Fruit fly (Drosophila melanogaster) whole organism: ENCODE measurements around the gene LManII.

Source experiments
- CG8478 ChIP-seq: fragments of >200 bp; optimal IDR thresholded peaks from 2 replicates; lab custom pipeline; 2018; ENCODE audit warnings: inconsistent platforms
- Dll ChIP-seq: fragments of >200 bp; optimal IDR thresholded peaks from 2 replicates; lab custom pipeline; 2017
- EcR ChIP-seq, 2 experiments: fragments of >200 bp; optimal IDR thresholded peaks; 2 replicates each; lab custom pipeline; 2017; ENCODE audit warnings: missing biosample characterization in 2 of 2, missing genetic modification characterization in 2 of 2, missing genetic modification reagents in 2 of 2
- pan ChIP-seq: fragments of >200 bp; optimal IDR thresholded peaks from 2 replicates; lab custom pipeline; 2017
- psq ChIP-seq: fragments of >200 bp; optimal IDR thresholded peaks from 2 replicates; lab custom pipeline; 2017
- usp ChIP-seq: fragments of >200 bp; optimal IDR thresholded peaks from 2 replicates; lab custom pipeline; 2017; ENCODE audit warnings: missing biosample characterization, missing genetic modification characterization, mixed read lengths

LManII gene

DNA sequence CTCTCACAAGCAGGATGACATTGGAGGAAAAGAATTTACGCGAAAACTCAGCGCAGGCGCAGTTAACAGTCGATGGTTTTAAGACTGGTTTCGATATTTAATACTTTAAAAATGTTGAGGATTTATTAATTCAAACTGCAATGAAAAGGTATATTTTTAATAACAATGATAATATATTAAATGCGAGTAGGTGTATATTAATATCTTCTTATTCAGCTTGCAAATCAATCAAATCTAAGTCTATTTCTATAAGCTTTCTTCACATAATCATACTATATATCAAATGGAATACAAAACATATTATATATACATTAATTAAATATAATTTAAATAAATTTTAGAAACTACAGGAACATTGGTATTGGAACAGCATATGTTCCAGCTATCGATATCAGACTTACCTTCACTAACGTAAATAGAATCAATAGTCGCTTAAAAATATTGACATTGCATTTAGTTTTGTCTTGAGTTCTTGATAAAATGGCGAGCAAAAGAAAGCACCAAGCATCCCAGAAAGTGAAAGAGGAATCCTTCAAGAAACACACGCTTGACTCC is 21.8 kb upstream of the LManII start, which contains the start of the genes TBC1D16 and holn1:
Gene TBC1D16, minus strand, starts transcription at position 51 of the 555 bp plus-strand sequence.
Gene holn1, plus strand, starts transcription at position 390 of the 555 bp plus-strand sequence.
- TF ChIP-seq usp (GFP tag; lab: Kevin White, UChicago) (no peak), EcR (GFP tag; optimal IDR thresholded peaks at IDR 0.05; lab: Kevin White, UChicago) (no peak)

DNA sequence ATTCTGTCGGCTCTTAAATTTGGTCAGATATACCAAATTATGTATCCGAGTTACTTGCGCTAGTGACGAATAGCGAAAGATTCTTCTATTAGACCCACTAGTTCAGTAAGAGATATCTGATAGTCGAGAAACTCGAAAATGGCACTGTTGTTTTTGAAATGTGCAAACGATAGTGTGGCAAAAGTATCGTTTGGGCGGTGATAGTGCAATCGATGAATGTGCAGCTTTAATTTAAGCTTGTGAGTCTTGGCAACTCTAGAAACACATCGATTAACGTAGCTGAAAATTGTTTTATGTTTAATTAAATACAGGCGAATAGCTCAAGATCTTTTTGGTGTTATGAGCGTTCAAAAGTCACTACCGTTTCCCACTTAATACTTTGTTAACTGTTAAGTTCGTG is 20.1 kb upstream of the LManII start, which contains the start of gene STUB1:
Gene STUB1, plus strand, starts transcription at position 232 of the 400 bp plus-strand sequence.
- TF ChIP-seq Dll (no peak), CG8478 (lab: Kevin White, UChicago) (no peak), pan (no peak), EcR (GFP tag; optimal IDR thresholded peaks at IDR 0.05; lab: Kevin White, UChicago) (no peak), psq (lab: Kevin White, UChicago) (no peak), usp (GFP tag; lab: Kevin White, UChicago) (no peak)

DNA sequence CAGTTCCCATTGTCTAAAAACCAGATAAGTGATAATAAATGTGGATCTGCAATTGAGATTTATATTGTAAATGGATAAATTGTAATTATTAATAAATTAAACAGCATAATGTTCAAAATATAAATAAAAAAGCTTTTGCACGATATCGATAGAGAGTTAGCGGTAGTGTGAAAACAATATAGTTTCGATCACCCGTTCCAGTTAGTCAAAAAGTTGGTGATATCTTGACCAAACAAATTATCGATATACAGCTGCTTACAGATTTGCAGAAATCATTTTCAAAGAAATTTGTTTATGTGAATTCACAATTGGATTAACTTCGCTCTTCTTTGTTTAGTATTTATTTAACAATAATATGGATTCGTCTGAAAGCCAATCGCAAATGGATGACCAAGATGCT is 18.3 kb upstream of the LManII start, which contains the start of gene Nse4:
Gene Nse4, plus strand, starts transcription at position 267 of the 400 bp plus-strand sequence.
- no peak for TF ChIP-seq EcR (GFP tag; optimal IDR thresholded peaks at IDR 0.05; lab: Kevin White, UChicago)
- TF ChIP-seq CG8478 (lab: Kevin White, UChicago): no peak
- no peak for TF ChIP-seq usp (GFP tag; lab: Kevin White, UChicago)
- TF ChIP-seq psq (lab: Kevin White, UChicago): no peak

DNA sequence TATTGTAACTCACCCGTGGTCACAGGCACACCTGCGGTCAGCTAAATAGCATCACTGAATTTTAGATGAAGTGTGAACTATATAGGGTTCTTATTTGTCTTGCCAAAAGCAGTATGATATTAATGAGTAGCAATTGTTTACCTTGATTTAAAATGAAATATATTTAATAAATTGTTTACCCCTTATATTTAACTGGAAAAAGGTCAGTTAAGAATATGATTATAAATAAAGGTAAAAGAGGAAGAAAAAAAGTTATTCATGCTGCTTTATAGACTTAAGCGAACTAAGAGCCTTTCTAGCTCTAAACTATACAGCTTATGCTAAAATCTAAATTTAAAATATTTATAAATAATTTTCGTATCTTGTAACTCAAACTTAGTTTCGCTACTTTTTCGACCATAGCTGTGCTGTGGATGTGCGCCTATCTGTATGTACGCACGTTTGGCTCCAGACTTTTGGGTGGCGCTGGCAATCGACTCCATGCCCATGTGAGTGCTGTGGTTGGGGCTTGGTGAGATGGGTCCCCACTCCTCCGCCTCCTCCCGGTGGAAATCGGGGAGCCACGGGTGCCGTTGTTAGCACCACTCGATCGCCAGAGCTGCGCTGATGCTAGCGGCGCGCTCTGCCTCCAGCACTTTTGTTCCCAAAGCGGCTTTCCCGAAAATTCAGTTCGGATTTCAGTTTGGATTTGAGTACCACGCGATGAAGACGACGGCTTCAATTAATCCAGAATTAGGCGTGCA is 15.2 kb upstream of the LManII start, which contains the start of gene loh:
Gene loh, plus strand, starts transcription at position 487 of the 743 bp plus-strand sequence.
- TF ChIP-seq psq (lab: Kevin White, UChicago): no peak
- no peak for TF ChIP-seq pan
- TF ChIP-seq EcR (GFP tag; optimal IDR thresholded peaks at IDR 0.05; lab: Kevin White, UChicago): no peak
- no peak for TF ChIP-seq CG8478 (lab: Kevin White, UChicago)
- no peak for TF ChIP-seq usp (GFP tag; lab: Kevin White, UChicago)
- TF ChIP-seq Dll: no peak

DNA sequence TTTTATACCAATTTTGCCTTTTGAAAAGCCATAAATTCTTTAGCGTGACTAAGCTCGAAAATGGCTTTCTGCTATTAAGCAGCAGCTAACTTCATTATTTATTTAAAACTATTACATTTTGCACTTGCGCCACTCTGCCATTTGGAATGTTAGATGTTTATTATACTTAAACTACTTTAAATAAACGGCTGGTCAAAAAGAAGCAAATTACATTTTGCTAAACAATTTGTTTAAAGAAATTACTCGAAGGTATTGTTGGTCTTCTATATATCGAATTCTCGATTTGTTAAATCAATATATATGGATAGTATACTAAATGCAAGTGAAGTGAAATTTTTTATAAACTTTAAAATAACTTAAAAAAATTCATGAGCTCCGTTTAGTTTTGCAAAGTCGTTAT is 5.2 kb upstream of the LManII start, which contains the start of gene ppk10:
Gene ppk10, minus strand, starts transcription at position 101 of the 400 bp plus-strand sequence.
- TF ChIP-seq Dll (no peak), CG8478 (lab: Kevin White, UChicago) (no peak), pan (no peak), psq (lab: Kevin White, UChicago) (no peak), EcR (GFP tag; optimal IDR thresholded peaks at IDR 0.05; lab: Kevin White, UChicago) (no peak), usp (GFP tag; lab: Kevin White, UChicago) (no peak)

DNA sequence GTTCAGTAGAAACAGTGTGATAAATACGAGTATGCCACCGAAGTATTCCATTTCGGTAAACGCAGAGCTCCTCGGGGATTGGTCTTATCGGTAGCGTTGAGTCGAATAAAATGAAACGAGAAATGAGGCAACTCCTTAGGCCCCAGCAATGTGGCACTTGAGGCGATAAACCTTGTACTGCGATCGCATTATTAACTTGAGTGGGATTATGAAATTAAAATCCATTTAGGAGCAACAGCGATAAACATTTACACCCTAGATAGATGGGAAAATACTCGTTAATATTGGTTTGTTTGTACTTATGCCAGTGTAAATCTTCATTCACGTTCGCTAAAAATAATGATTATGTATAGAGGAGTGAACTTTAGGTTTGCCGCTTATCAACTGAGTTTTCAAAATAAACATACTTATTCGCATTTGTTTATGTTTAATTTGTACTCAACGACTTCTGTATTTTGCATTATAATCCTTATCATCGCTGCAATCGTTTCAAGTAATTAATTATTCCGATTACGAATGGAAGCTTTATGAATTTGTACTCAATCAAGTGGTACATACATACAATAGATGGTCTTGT is 1.4 kb upstream of the LManII start:
- TF ChIP-seq Dll (no peak), EcR (GFP tag; optimal IDR thresholded peaks at IDR 0.05; lab: Kevin White, UChicago) (no peak), CG8478 (lab: Kevin White, UChicago) (no peak), psq (lab: Kevin White, UChicago) (no peak), usp (GFP tag; lab: Kevin White, UChicago) (no peak)

DNA sequence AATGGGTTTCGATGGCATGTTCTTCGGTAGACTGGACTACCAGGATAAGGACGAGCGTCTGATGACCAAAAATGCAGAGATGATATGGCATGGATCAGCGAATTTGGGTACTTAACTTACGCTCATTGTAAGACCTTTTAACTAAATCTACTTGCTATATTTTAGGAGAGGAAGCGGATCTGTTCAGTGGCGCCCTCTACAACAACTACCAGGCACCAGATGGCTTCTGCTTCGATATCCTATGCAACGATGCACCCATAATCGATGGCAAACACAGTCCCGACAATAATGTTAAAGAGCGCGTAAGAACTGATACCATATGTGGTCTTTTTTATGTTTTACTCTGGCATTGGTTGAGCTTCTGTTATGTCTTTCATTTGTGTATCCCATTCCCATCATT is 1.5 kb downstream of the LManII start:
- TF ChIP-seq CG8478 (lab: Kevin White, UChicago) (no peak), pan (no peak), psq (lab: Kevin White, UChicago) (no peak), EcR (GFP tag; optimal IDR thresholded peaks at IDR 0.05; lab: Kevin White, UChicago) (no peak), usp (GFP tag; lab: Kevin White, UChicago) (no peak), Dll (no peak)

DNA sequence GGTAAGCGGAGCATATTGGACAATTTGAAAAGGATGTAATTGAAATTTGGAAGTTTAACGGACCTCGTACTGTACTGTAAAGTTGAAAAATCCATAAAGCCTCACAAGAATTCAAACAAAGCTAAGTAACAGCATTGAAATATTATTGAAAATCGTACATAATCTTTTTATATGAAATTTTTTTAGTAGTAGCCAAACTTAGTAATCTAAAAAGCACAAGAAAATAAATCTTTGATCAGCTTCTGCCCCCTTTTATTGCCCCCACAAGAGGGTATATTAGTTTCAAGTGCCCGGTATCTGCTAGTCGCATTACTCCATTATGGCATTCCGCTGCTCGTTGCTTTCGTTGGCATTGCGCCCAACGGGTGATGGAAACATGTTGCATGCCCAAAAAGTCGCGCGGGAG is 9.4 kb downstream of the LManII start:
- TF ChIP-seq pan (no peak), EcR (GFP tag; optimal IDR thresholded peaks at IDR 0.05; lab: Kevin White, UChicago) (no peak)

DNA sequence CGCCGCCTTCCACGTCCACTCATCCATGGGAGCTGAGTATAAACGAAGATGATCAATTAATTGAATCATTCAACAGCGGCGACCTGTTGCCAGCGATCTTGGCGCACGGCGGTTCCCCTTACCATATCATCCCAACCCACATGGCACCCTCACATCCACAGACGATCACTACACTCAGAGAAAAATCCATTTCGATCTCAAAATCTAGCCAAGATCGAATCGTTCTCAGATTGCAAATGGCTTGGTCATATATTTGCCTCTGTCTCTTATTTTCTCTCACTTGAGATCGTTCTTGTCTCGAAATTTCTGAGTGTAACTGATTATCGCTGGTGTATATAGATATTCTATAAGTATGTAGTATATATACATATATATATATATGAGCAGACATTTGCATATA is 10.9 kb downstream of the LManII start:
- TF ChIP-seq usp (GFP tag; lab: Kevin White, UChicago) (no peak), EcR (GFP tag; optimal IDR thresholded peaks at IDR 0.05; lab: Kevin White, UChicago) (no peak), psq (lab: Kevin White, UChicago) (no peak), Dll (no peak), pan (no peak), CG8478 (lab: Kevin White, UChicago) (no peak)

DNA sequence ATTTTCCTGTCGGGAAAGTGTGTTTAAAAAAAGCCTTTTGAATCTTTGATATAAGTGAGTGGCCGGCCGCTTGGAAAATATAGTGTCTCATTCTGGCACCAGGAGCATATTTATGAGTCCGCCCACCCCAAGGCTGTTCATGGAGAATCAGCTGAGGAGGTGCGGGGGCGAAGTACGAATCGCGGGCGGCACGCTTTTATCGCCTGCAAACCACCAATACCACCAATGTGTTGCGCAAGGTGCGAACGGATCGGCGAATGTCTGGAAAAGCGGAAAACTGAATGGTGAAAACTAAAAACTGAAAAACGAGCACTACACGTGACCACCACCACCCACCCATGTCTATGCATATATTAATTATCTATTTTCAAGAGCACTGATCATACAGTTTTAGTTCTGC is 11.5 kb downstream of the LManII start:
- no peak for TF ChIP-seq EcR (GFP tag; optimal IDR thresholded peaks at IDR 0.05; lab: Kevin White, UChicago)
- no peak for TF ChIP-seq CG8478 (lab: Kevin White, UChicago)
- TF ChIP-seq pan: no peak
- TF ChIP-seq usp (GFP tag; lab: Kevin White, UChicago): no peak
- TF ChIP-seq psq (lab: Kevin White, UChicago): no peak

DNA sequence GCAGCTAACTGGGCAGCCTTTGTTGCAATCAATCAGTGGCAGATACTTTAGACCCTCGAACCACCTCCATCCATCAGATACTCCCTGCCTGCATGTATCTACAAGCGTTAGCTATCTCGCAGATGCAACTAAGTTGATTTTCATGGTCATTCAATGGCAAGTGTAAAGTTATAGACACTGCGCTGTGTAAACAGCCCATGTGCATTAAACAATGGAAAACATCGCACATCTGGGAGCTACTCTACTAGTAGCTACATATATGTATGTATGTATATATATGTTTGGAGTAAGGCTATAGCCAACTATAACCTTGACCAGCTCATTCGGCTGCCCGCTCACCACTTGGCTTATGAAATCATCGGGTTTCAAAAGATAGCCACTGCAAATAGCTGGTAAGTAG is 12.8 kb downstream of the LManII start:
- TF ChIP-seq CG8478 (lab: Kevin White, UChicago) (no peak), Dll (no peak), psq (lab: Kevin White, UChicago) (no peak), EcR (GFP tag; optimal IDR thresholded peaks at IDR 0.05; lab: Kevin White, UChicago) (no peak), usp (GFP tag; lab: Kevin White, UChicago) (no peak), pan (no peak)

DNA sequence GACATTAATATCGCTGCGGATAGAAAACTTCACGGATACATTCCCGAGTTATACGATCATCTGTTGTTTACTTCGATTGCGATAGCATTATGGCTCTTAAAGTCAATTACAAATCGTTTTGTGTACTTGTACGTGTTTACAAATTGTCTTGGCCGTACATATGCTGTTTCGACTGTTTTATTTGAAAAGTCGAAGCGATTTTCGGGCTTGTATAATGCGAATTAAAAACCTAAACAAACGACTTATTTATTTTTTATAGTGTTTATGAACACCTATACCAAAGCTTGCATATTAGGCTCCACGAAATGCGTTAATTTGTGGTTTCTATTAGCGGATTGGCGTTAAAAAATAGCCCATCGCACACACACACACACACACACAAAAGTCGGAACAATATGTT is 14.8 kb downstream of the LManII start:
- no peak for TF ChIP-seq EcR (GFP tag; optimal IDR thresholded peaks at IDR 0.05; lab: Kevin White, UChicago)
- no peak for TF ChIP-seq usp (GFP tag; lab: Kevin White, UChicago)
- no peak for TF ChIP-seq pan
- no peak for TF ChIP-seq Dll
- no peak for TF ChIP-seq psq (lab: Kevin White, UChicago)
